Fruit fly (Drosophila melanogaster) whole organism, embryonic: ENCODE data around the gene TTLL5.

Experiments
- Ada2b ChIP-seq: fragments of 200-800 bp; sonication (Bioruptor generic); IDR thresholded peaks from 2 replicates; pipeline ENCODE4 v1.3.6; 2022; ENCODE audit warnings: missing biosample characterization, missing genetic modification characterization
- B-H1 ChIP-seq: fragments of 200-800 bp; sonication (Bioruptor generic); IDR thresholded peaks from 3 replicates; pipeline ENCODE4 v1.3.6; 2022; ENCODE audit warnings: missing biosample characterization, missing genetic modification characterization
- CG10147 ChIP-seq: fragments of 200-800 bp; sonication (Bioruptor generic); optimal IDR thresholded peaks from 2 replicates; lab custom pipeline; 2019; ENCODE audit warnings: missing biosample characterization, mild to moderate bottlenecking, missing genetic modification characterization, moderate library complexity
- CG11247 ChIP-seq: fragments of 200-800 bp; sonication (Bioruptor generic); IDR thresholded peaks from 2 replicates; pipeline ENCODE4 v1.3.6; 2022; ENCODE audit warnings: missing biosample characterization, missing genetic modification characterization
- CG11398 ChIP-seq: fragments of 200-800 bp; sonication (Bioruptor generic); optimal IDR thresholded peaks from 2 replicates; lab custom pipeline; 2016; ENCODE audit warnings: missing biosample characterization, missing genetic modification characterization
- CG1233 ChIP-seq: fragments of 200-800 bp; sonication (Bioruptor generic); optimal IDR thresholded peaks from 4 replicates; lab custom pipeline; 2018; ENCODE audit warnings: missing biosample characterization, mild to moderate bottlenecking, missing genetic modification characterization
- CG13296 ChIP-seq: fragments of 200-800 bp; sonication (Bioruptor generic); optimal IDR thresholded peaks from 3 replicates; lab custom pipeline; 2018; ENCODE audit warnings: missing biosample characterization, mild to moderate bottlenecking, missing genetic modification characterization
- CG14667 ChIP-seq: fragments of 200-800 bp; sonication (Bioruptor generic); IDR thresholded peaks from 2 replicates; pipeline ENCODE4 v1.3.6; 2022; ENCODE audit warnings: missing biosample characterization, missing genetic modification characterization
- CG14710 ChIP-seq: fragments of 200-800 bp; sonication (Bioruptor generic); optimal IDR thresholded peaks from 3 replicates; lab custom pipeline; 2019; ENCODE audit warnings: missing biosample characterization, mild to moderate bottlenecking, missing genetic modification characterization, moderate library complexity
- CG15269 ChIP-seq: fragments of 200-800 bp; sonication (Bioruptor generic); optimal IDR thresholded peaks from 2 replicates; lab custom pipeline; 2018; ENCODE audit warnings: missing biosample characterization, mild to moderate bottlenecking, missing genetic modification characterization, moderate library complexity
- CG1602 ChIP-seq: fragments of 200-800 bp; sonication (Bioruptor generic); optimal IDR thresholded peaks from 3 replicates; lab custom pipeline; 2016; ENCODE audit warnings: missing biosample characterization, missing genetic modification characterization
- CG16813 ChIP-seq: fragments of 200-800 bp; sonication (Bioruptor generic); IDR thresholded peaks from 3 replicates; pipeline ENCODE4 v1.3.6; 2022; ENCODE audit warnings: missing biosample characterization, missing genetic modification characterization; ENCODE audit not compliant: partially characterized antibody
- CG18619 ChIP-seq: fragments of 200-800 bp; sonication (Bioruptor generic); optimal IDR thresholded peaks from 3 replicates; lab custom pipeline; 2017; ENCODE audit warnings: missing biosample characterization, mild to moderate bottlenecking, missing genetic modification characterization
- CG2116 ChIP-seq: fragments of 200-800 bp; sonication (Bioruptor generic); optimal IDR thresholded peaks from 3 replicates; lab custom pipeline; 2018; ENCODE audit warnings: missing biosample characterization, mild to moderate bottlenecking, missing genetic modification characterization
- CG32767 ChIP-seq: fragments of 200-800 bp; sonication (Bioruptor generic); IDR thresholded peaks from 2 replicates; pipeline ENCODE4 v1.3.6; 2022; ENCODE audit warnings: missing biosample characterization, missing genetic modification characterization
- CG6654 ChIP-seq: fragments of 200-800 bp; sonication (Bioruptor generic); optimal IDR thresholded peaks from 2 replicates; lab custom pipeline; 2017; ENCODE audit warnings: missing biosample characterization, mild to moderate bottlenecking, missing genetic modification characterization
- CG6765 ChIP-seq: fragments of 200-800 bp; sonication (Bioruptor generic); optimal IDR thresholded peaks from 3 replicates; lab custom pipeline; 2017; ENCODE audit warnings: missing biosample characterization, mild to moderate bottlenecking, missing genetic modification characterization
- CG7357 ChIP-seq: fragments of 200-800 bp; sonication (Bioruptor generic); IDR thresholded peaks from 3 replicates; pipeline ENCODE4 v1.3.6; 2022; ENCODE audit warnings: missing biosample characterization, missing genetic modification characterization
- D19A ChIP-seq: fragments of 200-800 bp; optimal IDR thresholded peaks from 3 replicates; lab custom pipeline; 2019; ENCODE audit warnings: missing biosample characterization, mild to moderate bottlenecking, missing genetic modification characterization, moderate library complexity
- Deaf1 ChIP-seq: fragments of 200-800 bp; optimal IDR thresholded peaks from 3 replicates; lab custom pipeline; 2019; ENCODE audit warnings: missing biosample characterization, mild to moderate bottlenecking, missing genetic modification characterization, moderate library complexity
- Dfd ChIP-seq, 2 experiments: fragments of >200 bp; optimal IDR thresholded peaks; 2 replicates each; lab custom pipeline; 2017; ENCODE audit warnings: missing biosample characterization in 2 of 2, missing genetic modification characterization in 2 of 2
- Doc3 ChIP-seq: fragments of 200-800 bp; sonication (Bioruptor generic); IDR thresholded peaks from 3 replicates; pipeline ENCODE4 v1.3.6; 2022; ENCODE audit warnings: missing biosample characterization, missing genetic modification characterization; ENCODE audit not compliant: partially characterized antibody
- HLH4C ChIP-seq: fragments of 200-800 bp; sonication (Bioruptor generic); IDR thresholded peaks from 3 replicates; pipeline ENCODE4 v1.3.6; 2022; ENCODE audit warnings: missing biosample characterization, missing genetic modification characterization; ENCODE audit not compliant: partially characterized antibody
- Hand ChIP-seq: fragments of 200-800 bp; sonication (Bioruptor generic); optimal IDR thresholded peaks from 2 replicates; lab custom pipeline; 2017; ENCODE audit warnings: mild to moderate bottlenecking, missing biosample characterization, missing genetic modification reagents, missing genetic modification characterization
- Max ChIP-seq: fragments of 200-800 bp; sonication (Bioruptor generic); optimal IDR thresholded peaks from 2 replicates; lab custom pipeline; 2016; ENCODE audit warnings: missing biosample characterization, mild to moderate bottlenecking, missing genetic modification characterization
- Mrtf ChIP-seq: fragments of 200-800 bp; sonication (Bioruptor generic); IDR thresholded peaks from 3 replicates; pipeline ENCODE4 v1.3.6; 2022; ENCODE audit warnings: missing biosample characterization, missing genetic modification characterization
- NK7.1 ChIP-seq: fragments of 200-800 bp; sonication (Bioruptor generic); optimal IDR thresholded peaks from 3 replicates; lab custom pipeline; 2016; ENCODE audit warnings: missing biosample characterization, missing genetic modification characterization
- Neu2 ChIP-seq: fragments of 200-800 bp; sonication (Bioruptor generic); optimal IDR thresholded peaks from 3 replicates; lab custom pipeline; 2016; ENCODE audit warnings: missing biosample characterization, missing genetic modification characterization, borderline replicate concordance
- Rfx ChIP-seq: fragments of 200-800 bp; sonication (Bioruptor generic); IDR thresholded peaks from 2 replicates; pipeline ENCODE4 v1.3.6; 2022; ENCODE audit warnings: missing biosample characterization, missing genetic modification characterization
- Stat92E ChIP-seq, 3 experiments: fragments of >200 bp in 2 of 3; fragments of 200-800 bp in 1 of 3; sonication (Bioruptor generic) in 1 of 3; optimal IDR thresholded peaks; 2 replicates each; lab custom pipeline; 2017 to 2019; ENCODE audit warnings: missing biosample characterization in 3 of 3, missing genetic modification characterization in 3 of 3, mild to moderate bottlenecking in 1 of 3, moderate library complexity in 1 of 3
- Tbp ChIP-seq: fragments of >200 bp; optimal IDR thresholded peaks from 2 replicates; lab custom pipeline; 2018; ENCODE audit warnings: missing biosample characterization, missing genetic modification characterization
- abd-A ChIP-seq: fragments of 200-800 bp; sonication (Bioruptor generic); optimal IDR thresholded peaks from 3 replicates; lab custom pipeline; 2019; ENCODE audit warnings: missing biosample characterization, mild to moderate bottlenecking, missing genetic modification characterization, moderate library complexity
- ap ChIP-seq: fragments of 200-800 bp; sonication (Bioruptor generic); IDR thresholded peaks from 2 replicates; pipeline ENCODE4 v1.3.6; 2022; ENCODE audit warnings: missing biosample characterization, missing genetic modification characterization
- az2 ChIP-seq: fragments of 200-800 bp; sonication (Bioruptor generic); optimal IDR thresholded peaks from 3 replicates; lab custom pipeline; 2016; ENCODE audit warnings: missing biosample characterization, missing genetic modification characterization
- da ChIP-seq: fragments of 200-800 bp; sonication (Bioruptor generic); optimal IDR thresholded peaks from 2 replicates; lab custom pipeline; 2016; ENCODE audit warnings: missing biosample characterization, missing genetic modification characterization
- ewg ChIP-seq: fragments of 200-800 bp; sonication (Bioruptor generic); optimal IDR thresholded peaks from 3 replicates; lab custom pipeline; 2017; ENCODE audit warnings: mild to moderate bottlenecking, missing biosample characterization, missing genetic modification reagents, missing genetic modification characterization
- fd96Cb ChIP-seq: fragments of 200-800 bp; sonication (Bioruptor generic); optimal IDR thresholded peaks from 2 replicates; lab custom pipeline; 2018; ENCODE audit warnings: missing biosample characterization, mild to moderate bottlenecking, missing genetic modification characterization, moderate library complexity
- hb ChIP-seq: fragments of 200-800 bp; sonication (Bioruptor generic); IDR thresholded peaks from 3 replicates; pipeline ENCODE4 v1.3.6; 2022; ENCODE audit warnings: missing biosample characterization, missing genetic modification characterization; ENCODE audit not compliant: partially characterized antibody
- oc ChIP-seq: fragments of 200-800 bp; sonication (Bioruptor generic); optimal IDR thresholded peaks from 2 replicates; lab custom pipeline; 2018; ENCODE audit warnings: missing biosample characterization, mild to moderate bottlenecking, missing genetic modification characterization, moderate library complexity
- peb ChIP-seq: fragments of 200-800 bp; sonication (Bioruptor generic); IDR thresholded peaks from 2 replicates; pipeline ENCODE4 v1.3.6; 2022; ENCODE audit warnings: missing biosample characterization, missing genetic modification characterization
- pho ChIP-seq: fragments of 200-800 bp; sonication (Bioruptor generic); optimal IDR thresholded peaks from 2 replicates; lab custom pipeline; 2016; ENCODE audit warnings: missing biosample characterization, missing genetic modification characterization
- phol ChIP-seq: fragments of 200-800 bp; sonication (Bioruptor generic); optimal IDR thresholded peaks from 3 replicates; lab custom pipeline; 2018; ENCODE audit warnings: missing biosample characterization, mild to moderate bottlenecking, missing genetic modification characterization, moderate library complexity
- psq ChIP-seq: fragments of 200-800 bp; sonication (Bioruptor generic); optimal IDR thresholded peaks from 2 replicates; lab custom pipeline; 2017; ENCODE audit warnings: missing biosample characterization, missing genetic modification characterization
- ranshi ChIP-seq: fragments of 200-800 bp; sonication (Bioruptor generic); IDR thresholded peaks from 2 replicates; pipeline ENCODE4 v1.3.6; 2022; ENCODE audit warnings: missing biosample characterization, missing genetic modification characterization
- schlank ChIP-seq: fragments of 200-800 bp; sonication (Bioruptor generic); optimal IDR thresholded peaks from 2 replicates; lab custom pipeline; 2018; ENCODE audit warnings: missing biosample characterization, mild to moderate bottlenecking, missing genetic modification characterization
- sim ChIP-seq: fragments of 200-800 bp; sonication (Bioruptor generic); IDR thresholded peaks from 2 replicates; pipeline ENCODE4 v1.3.6; 2022; ENCODE audit warnings: missing biosample characterization, missing genetic modification characterization
- sr ChIP-seq: fragments of 200-800 bp; sonication (Bioruptor generic); IDR thresholded peaks from 3 replicates; pipeline ENCODE4 v1.3.6; 2022; ENCODE audit warnings: missing biosample characterization, missing genetic modification characterization
- tin ChIP-seq: fragments of 200-800 bp; sonication (Bioruptor generic); optimal IDR thresholded peaks from 3 replicates; lab custom pipeline; 2016; ENCODE audit warnings: missing biosample characterization, missing genetic modification characterization
- ttk ChIP-seq: fragments of 200-800 bp; sonication (Bioruptor generic); IDR thresholded peaks from 2 replicates; pipeline ENCODE4 v2.1.2; 2022; ENCODE audit warnings: missing biosample characterization, missing genetic modification characterization
- wdn ChIP-seq: fragments of 200-800 bp; sonication (Bioruptor generic); IDR thresholded peaks from 2 replicates; pipeline ENCODE4 v1.3.6; 2022; ENCODE audit warnings: missing biosample characterization, missing genetic modification characterization

The TTLL5 gene

DNA sequence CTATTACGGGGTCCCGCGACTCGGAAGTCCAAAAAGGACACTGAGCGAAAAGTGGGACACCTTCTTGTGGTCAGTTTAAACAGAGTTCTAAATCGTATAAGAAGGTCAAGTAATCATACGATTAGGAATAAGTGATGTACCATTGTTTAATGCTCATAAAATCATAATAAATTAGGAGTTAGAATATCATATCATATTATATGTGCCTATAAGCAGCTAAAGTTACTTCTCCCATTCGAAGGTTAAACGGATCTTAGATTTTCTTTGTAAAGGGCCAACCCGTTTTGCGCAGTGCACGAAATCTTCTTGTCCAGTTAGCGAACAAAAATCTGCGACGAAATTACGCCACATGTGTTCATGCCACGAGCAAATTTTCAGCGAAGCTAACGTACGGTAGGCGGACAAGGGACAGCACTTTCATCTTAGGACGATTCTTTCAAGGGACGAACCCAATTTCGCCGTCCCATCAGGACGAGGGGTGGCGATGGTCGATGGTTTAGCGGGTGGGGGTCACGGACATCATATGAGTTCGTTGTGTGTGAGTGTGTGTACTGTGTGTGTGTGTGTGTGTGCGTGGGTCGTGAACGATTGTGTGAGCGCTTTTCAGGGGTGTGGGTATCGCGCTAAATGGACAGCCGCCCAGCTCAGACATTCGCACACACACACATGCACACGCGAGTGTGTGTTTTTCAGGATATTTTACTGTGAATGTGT, 45.7 kb upstream of the TTLL5 start (continued):
- TF ChIP-seq abd-A (tag; lab: Kevin White, UChicago) (peak; percentile 55), CG14710 (tag; lab: Kevin White, UChicago) (peak; percentile 30), Doc3 (GFP tag; lab: Robert Waterston, UW) (no peak), CG11247 (GFP tag; lab: Robert Waterston, UW) (no peak), fd96Cb (tag; lab: Kevin White, UChicago) (peak; percentile 60), CG16813 (GFP tag; lab: Robert Waterston, UW) (no peak), ttk (GFP tag; lab: Robert Waterston, UW) (peak; percentile 35; the same call in 1 of the 2 replicates), phol (tag; lab: Kevin White, UChicago) (peak; percentile 54), CG6765 (no peak), oc (tag; lab: Kevin White, UChicago) (no peak), ewg (no peak), Mrtf (GFP tag; lab: Robert Waterston, UW) (no peak), Neu2 (GFP tag; lab: Kevin White, UChicago) (no peak), psq (GFP tag; lab: Kevin White, UChicago) (no peak), schlank (tag; lab: Kevin White, UChicago) (peak; percentile 16), CG14667 (GFP tag; lab: Robert Waterston, UW) (0 out of 2 replicates have a peak, but pooled peaks have one; percentile 5), Dfd (GFP tag; optimal IDR thresholded peaks at IDR 0.05; lab: Kevin White, UChicago) (no peak), CG1602 (GFP tag; lab: Kevin White, UChicago) (no peak), peb (GFP tag; lab: Robert Waterston, UW) (no peak), CG18619 (GFP tag; lab: Kevin White, UChicago) (peak; percentile 39), Deaf1 (tag; lab: Kevin White, UChicago) (no peak), CG32767 (GFP tag; lab: Robert Waterston, UW) (no peak), CG1233 (peak; percentile 19), az2 (GFP tag; lab: Kevin White, UChicago) (peak; percentile 4), CG13296 (GFP tag; lab: Kevin White, UChicago) (peak; percentile 11), CG6654 (no peak), sim (GFP tag; lab: Robert Waterston, UW) (no peak), NK7.1 (GFP tag; lab: Kevin White, UChicago) (no peak), CG11398 (GFP tag; lab: Kevin White, UChicago) (no peak), B-H1 (GFP tag; lab: Robert Waterston, UW) (no peak; the same call in 2 of the 3 replicates), ranshi (peak; percentile 44; the same call in 1 of the 2 replicates), Tbp (GFP tag; lab: Kevin White, UChicago) (no peak), pho (GFP tag; lab: Kevin White, UChicago) (peak; percentile 7), hb (GFP tag; lab: Robert Waterston, UW) (no peak), D19A (tag; lab: Kevin White, UChicago) (peak; percentile 30), Hand (GFP tag; lab: Kevin White, UChicago) (peak; percentile 31), da (no peak), CG7357 (GFP tag; lab: Robert Waterston, UW) (no peak), tin (GFP tag; lab: Kevin White, UChicago) (peak; percentile 22), CG10147 (GFP tag; lab: Kevin White, UChicago) (peak; percentile 33), ap (no peak), HLH4C (no peak), Rfx (GFP tag; lab: Robert Waterston, UW) (peak; percentile 36; the same call in 1 of the 2 replicates), Max (GFP tag; lab: Kevin White, UChicago) (no peak), wdn (no peak), Ada2b (peak; percentile 32; the same call in 1 of the 2 replicates), sr (no peak), CG15269 (tag; lab: Kevin White, UChicago) (peak; percentile 52), CG2116 (GFP tag; lab: Kevin White, UChicago) (no peak), Stat92E (GFP tag; optimal IDR thresholded peaks at IDR 0.05; lab: Kevin White, UChicago) (no peak)
